Worm (Caenorhabditis elegans) whole organism, young adult: ENCODE data around the gene F26D2.13.
A peak's percentile ranks its signal among the peaks of the same experiment; 100 is the strongest.

Experiments
- B0261.1 ChIP-seq: sonication (generic microtip); optimal IDR thresholded peaks from 2 replicates; lab custom pipeline; 2016; ENCODE audit warnings: mild to moderate bottlenecking, missing genetic modification characterization, moderate library complexity, missing compliant biosample characterization
- F22D6.2 ChIP-seq: sonication (generic microtip); optimal IDR thresholded peaks from 2 replicates; lab custom pipeline; 2016; ENCODE audit warnings: mild to moderate bottlenecking, missing genetic modification characterization, missing compliant biosample characterization
- F33H1.4 ChIP-seq: fragments of 200-800 bp; sonication (Bioruptor generic); IDR thresholded peaks from 2 replicates; pipeline ENCODE4 v1.3.6; 2022; ENCODE audit warnings: missing genetic modification reagents, missing genetic modification characterization, missing compliant biosample characterization
- F37B4.10 ChIP-seq: fragments of 200-800 bp; sonication (Bioruptor generic); IDR thresholded peaks from 2 replicates; pipeline ENCODE4 v1.3.6; 2022; ENCODE audit warnings: missing genetic modification characterization, missing compliant biosample characterization
- F39B2.1 ChIP-seq: fragments of 200-800 bp; sonication (Bioruptor generic); IDR thresholded peaks from 2 replicates; pipeline ENCODE4 v1.3.6; 2022; ENCODE audit warnings: missing genetic modification reagents, missing genetic modification characterization, missing compliant biosample characterization
- F49E8.2 ChIP-seq: sonication (generic microtip); optimal IDR thresholded peaks from 3 replicates; lab custom pipeline; 2017; ENCODE audit warnings: missing genetic modification characterization, mild to moderate bottlenecking, missing compliant biosample characterization, antibody characterized with exemption, moderate library complexity; ENCODE audit not compliant: insufficient read depth
- F52B5.7 ChIP-seq: sonication (generic microtip); optimal IDR thresholded peaks from 2 replicates; lab custom pipeline; 2016; ENCODE audit warnings: mild to moderate bottlenecking, missing genetic modification characterization, missing compliant biosample characterization
- T07F8.4 ChIP-seq: sonication (generic microtip); optimal IDR thresholded peaks from 2 replicates; lab custom pipeline; 2016; ENCODE audit warnings: mild to moderate bottlenecking, missing genetic modification characterization, moderate library complexity, missing compliant biosample characterization
- T26A5.8 ChIP-seq: sonication (generic microtip); optimal IDR thresholded peaks from 2 replicates; lab custom pipeline; 2016; ENCODE audit warnings: missing genetic modification characterization, missing compliant biosample characterization
- Y95B8A.8 ChIP-seq: fragments of 200-800 bp; sonication (Bioruptor generic); IDR thresholded peaks from 2 replicates; pipeline ENCODE4 v1.3.6; 2022; ENCODE audit warnings: missing genetic modification reagents, missing genetic modification characterization, missing compliant biosample characterization
- aptf-3 ChIP-seq: fragments of 200-800 bp; sonication (Bioruptor generic); IDR thresholded peaks from 2 replicates; pipeline ENCODE4 v1.3.6; 2022; ENCODE audit warnings: missing genetic modification characterization, missing compliant biosample characterization
- ceh-100 ChIP-seq: fragments of 200-800 bp; sonication (Bioruptor generic); IDR thresholded peaks from 2 replicates; pipeline ENCODE4 v1.3.6; 2022; ENCODE audit warnings: missing genetic modification reagents, missing genetic modification characterization, missing compliant biosample characterization
- ceh-27 ChIP-seq: fragments of 200-800 bp; sonication (Bioruptor generic); optimal IDR thresholded peaks from 2 replicates; lab custom pipeline; 2018; ENCODE audit warnings: mild to moderate bottlenecking, missing genetic modification characterization, moderate library complexity, missing compliant biosample characterization
- efl-1 ChIP-seq: fragments of 150-350 bp; optimal IDR thresholded peaks from 2 replicates; lab custom pipeline; 2014; ENCODE audit warnings: missing biosample characterization, missing genetic modification reagents, missing genetic modification characterization
- ekl-4 ChIP-seq: fragments of 200-800 bp; sonication (Bioruptor generic); IDR thresholded peaks from 2 replicates; pipeline ENCODE4 v1.3.6; 2022; ENCODE audit warnings: missing genetic modification reagents, missing genetic modification characterization, missing compliant biosample characterization
- ets-4 ChIP-seq: fragments of 200-800 bp; sonication (Bioruptor generic); optimal IDR thresholded peaks from 2 replicates; lab custom pipeline; 2018; ENCODE audit warnings: mild to moderate bottlenecking, missing genetic modification characterization, missing compliant biosample characterization
- him-1 ChIP-seq: sonication (generic microtip); optimal IDR thresholded peaks from 2 replicates; lab custom pipeline; 2016; ENCODE audit warnings: missing genotype, missing genetic modification reagents, missing genetic modification characterization, missing compliant biosample characterization
- hlh-12 ChIP-seq: sonication (generic microtip); optimal IDR thresholded peaks from 2 replicates; lab custom pipeline; 2016; ENCODE audit warnings: missing genetic modification characterization, missing compliant biosample characterization
- let-607 ChIP-seq, 2 experiments: fragments of 200-800 bp in 1 of 2; sonication (Bioruptor generic) in 1 of 2; sonication (generic microtip) in 1 of 2; optimal IDR thresholded peaks; 2 replicates each; lab custom pipeline; 2016 to 2018; ENCODE audit warnings: mild to moderate bottlenecking in 2 of 2, missing compliant biosample characterization in 2 of 2, missing genetic modification characterization in 2 of 2, moderate library complexity in 2 of 2, missing genotype in 1 of 2
- lin-54 ChIP-seq: fragments of 200-800 bp; sonication (Bioruptor generic); optimal IDR thresholded peaks from 2 replicates; lab custom pipeline; 2018; ENCODE audit warnings: mild to moderate bottlenecking, missing genetic modification characterization, missing compliant biosample characterization
- mxl-1 ChIP-seq: sonication (generic microtip); optimal IDR thresholded peaks from 2 replicates; lab custom pipeline; 2016; ENCODE audit warnings: missing genetic modification characterization, missing compliant biosample characterization
- nhr-120 ChIP-seq: fragments of 200-800 bp; sonication (Bioruptor generic); IDR thresholded peaks from 2 replicates; pipeline ENCODE4 v1.3.6; 2022; ENCODE audit warnings: missing genetic modification characterization, missing compliant biosample characterization
- nhr-80 ChIP-seq: sonication (generic microtip); optimal IDR thresholded peaks from 2 replicates; lab custom pipeline; 2016; ENCODE audit warnings: missing genetic modification characterization, missing compliant biosample characterization
- snpc-1.3 ChIP-seq: sonication (generic microtip); optimal IDR thresholded peaks from 2 replicates; lab custom pipeline; 2017; ENCODE audit warnings: missing genetic modification characterization, mild to moderate bottlenecking, missing compliant biosample characterization, antibody characterized with exemption, moderate library complexity, missing genotype, missing genetic modification reagents; ENCODE audit not compliant: insufficient read depth
- snpc-4 ChIP-seq, 5 experiments: fragments of 150-350 bp in 1 of 5; sonication (generic microtip) in 4 of 5; optimal IDR thresholded peaks; 2 replicates each; lab custom pipeline; 2014 to 2018; ENCODE audit warnings: missing genetic modification characterization in 5 of 5, missing biosample characterization in 3 of 5, antibody characterized with exemption in 2 of 5, mild to moderate bottlenecking in 2 of 5, missing compliant biosample characterization in 2 of 5, missing genotype in 2 of 5, moderate library complexity in 2 of 5, missing genetic modification reagents in 1 of 5
- somi-1 ChIP-seq: fragments of 200-800 bp; sonication (Bioruptor generic); optimal IDR thresholded peaks from 2 replicates; lab custom pipeline; 2018; ENCODE audit warnings: mild to moderate bottlenecking, missing genetic modification characterization, missing compliant biosample characterization
- tlf-1 ChIP-seq: fragments of 200-800 bp; sonication (Bioruptor generic); optimal IDR thresholded peaks from 2 replicates; lab custom pipeline; 2018; ENCODE audit warnings: mild to moderate bottlenecking, missing genetic modification characterization, missing compliant biosample characterization
- unc-130 ChIP-seq: sonication (generic microtip); optimal IDR thresholded peaks from 2 replicates; lab custom pipeline; 2016; ENCODE audit warnings: missing genetic modification reagents, missing genetic modification characterization, missing compliant biosample characterization
- zfh-2 ChIP-seq: fragments of 200-800 bp; sonication (Bioruptor generic); conservative IDR thresholded peaks from 2 replicates; pipeline ENCODE4 v1.3.6; 2022; ENCODE audit warnings: missing genetic modification reagents, missing genetic modification characterization, missing compliant biosample characterization
- ztf-6 ChIP-seq: fragments of 200-800 bp; sonication (Bioruptor generic); IDR thresholded peaks from 2 replicates; pipeline ENCODE4 v1.3.6; 2022; ENCODE audit warnings: missing genetic modification reagents, missing genetic modification characterization, missing compliant biosample characterization

Gene F26D2.13

DNA sequence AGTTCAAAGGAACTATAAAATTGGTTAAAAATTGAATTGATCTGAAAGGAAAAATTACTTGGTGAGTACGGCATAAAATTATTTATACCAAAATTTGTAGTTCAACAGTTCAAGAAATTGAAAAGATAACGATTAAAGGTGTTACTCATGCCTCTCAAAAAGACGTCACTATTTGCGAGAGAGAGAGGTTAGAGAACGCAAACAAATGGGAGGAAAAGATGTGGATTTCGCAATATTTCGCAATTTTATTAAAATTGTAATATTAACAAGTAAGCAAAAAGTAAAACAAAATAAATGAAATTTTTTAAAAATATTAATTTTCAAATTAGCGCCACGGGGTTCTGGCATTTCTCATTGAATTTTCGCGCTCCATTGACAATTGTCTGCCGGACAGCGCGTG, 40.3 kb downstream of the F26D2.13 start, which contains the start of gene F13A7.11 (continued):
- TF ChIP-seq F37B4.10 (no peak), zfh-2 (GFP tag; lab: Robert Waterston, UW) (no peak)

ce11 chrV:16393728-16394127, 41.7 kb downstream of the F26D2.13 start, which contains the start of gene srd-63:
Gene srd-63 (minus strand): TSS chrV:16393828.
- TF ChIP-seq Y95B8A.8 (GFP tag; lab: Robert Waterston, UW): no peak
- no peak for TF ChIP-seq F33H1.4
- TF ChIP-seq F49E8.2 (tag; lab: Kevin White, UChicago): no peak
- TF ChIP-seq mxl-1: no peak
- TF ChIP-seq ets-4: no peak
- no peak for TF ChIP-seq aptf-3 (GFP tag; lab: Robert Waterston, UW)
- TF ChIP-seq unc-130 (GFP tag; lab: Kevin White, UChicago): no peak
- no peak for TF ChIP-seq let-607 (tag; optimal IDR thresholded peaks at IDR 0.05; lab: Kevin White, UChicago)
- TF ChIP-seq snpc-4 (GFP tag; optimal IDR thresholded peaks at IDR 0.05; lab: Kevin White, UChicago): no peak
- TF ChIP-seq snpc-4 (tag; optimal IDR thresholded peaks at IDR 0.05; lab: Kevin White, UChicago): no peak
- no peak for TF ChIP-seq nhr-120 (GFP tag; lab: Robert Waterston, UW)
- TF ChIP-seq snpc-1.3 (tag; lab: Kevin White, UChicago): no peak
- no peak for TF ChIP-seq ceh-100
- TF ChIP-seq ztf-6: no peak
- no peak for TF ChIP-seq F39B2.1 (GFP tag; lab: Robert Waterston, UW)

ce11 chrV:16390655-16391054, 44.8 kb downstream of the F26D2.13 start, which contains the start of gene gst-44:
Gene gst-44 (plus strand): TSS chrV:16390891.
- TF ChIP-seq F52B5.7 (tag; lab: Kevin White, UChicago): no peak
- TF ChIP-seq T26A5.8 (tag; lab: Kevin White, UChicago): no peak
- TF ChIP-seq ets-4: no peak
- no peak for TF ChIP-seq T07F8.4 (tag; lab: Kevin White, UChicago)
- peak; percentile 62 for TF ChIP-seq nhr-80 (tag; lab: Kevin White, UChicago)
- TF ChIP-seq ekl-4: no peak
- TF ChIP-seq B0261.1 (tag; lab: Kevin White, UChicago): no peak

DNA sequence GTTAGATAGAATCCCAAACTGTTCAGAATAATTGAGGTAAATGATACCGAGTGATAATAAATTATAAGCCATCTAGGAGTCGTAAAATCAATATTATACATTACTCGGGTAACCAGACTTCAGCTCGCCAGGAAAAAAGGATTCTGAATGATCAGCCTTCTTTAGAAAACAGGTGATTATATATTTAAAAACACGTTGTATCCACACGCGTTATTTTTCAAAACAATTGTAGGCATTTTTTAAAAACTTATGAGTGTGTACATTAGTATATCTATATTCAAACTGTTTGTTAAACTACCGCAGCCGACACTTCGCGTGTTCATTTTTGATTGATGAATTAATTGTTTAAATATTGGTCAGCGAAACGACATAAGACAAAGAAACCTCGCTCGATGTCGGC, 47.1 kb downstream of the F26D2.13 start, which contains the start of gene sri-65:
sri-65 (minus strand) TSS at position 101 of the 400 bp plus-strand sequence.
- no peak for TF ChIP-seq tlf-1 (GFP tag; lab: Kevin White, UChicago)
- no peak for TF ChIP-seq hlh-12 (tag; lab: Kevin White, UChicago)
- TF ChIP-seq T26A5.8 (tag; lab: Kevin White, UChicago): no peak
- no peak for TF ChIP-seq ceh-27 (GFP tag; lab: Kevin White, UChicago)
- no peak for TF ChIP-seq somi-1 (GFP tag; lab: Kevin White, UChicago)
- no peak for TF ChIP-seq lin-54 (GFP tag; lab: Kevin White, UChicago)
- no peak for TF ChIP-seq efl-1 (GFP tag; lab: Kevin White, UChicago)
- no peak for TF ChIP-seq F22D6.2 (tag; lab: Kevin White, UChicago)
- no peak for TF ChIP-seq him-1 (tag; lab: Kevin White, UChicago)
